Worm (Caenorhabditis elegans) whole organism, L4 larva: ENCODE measurements around the gene pqn-39.
"Not testable (repeated sequence)": the region's sequence is repeated elsewhere in the genome, so short reads cannot be mapped to it uniquely, and the experiment has no call there.

Experiments used
- D1046.2 ChIP-seq: fragments of 200-800 bp; sonication (Bioruptor generic); IDR thresholded peaks from 2 replicates; pipeline ENCODE4 v1.3.6; 2022; ENCODE audit warnings: missing genetic modification characterization, missing compliant biosample characterization
- F26F4.8 ChIP-seq: fragments of 200-800 bp; sonication (Bioruptor generic); conservative IDR thresholded peaks from 2 replicates; pipeline ENCODE4 v1.3.6; 2022; ENCODE audit warnings: missing genetic modification characterization, missing compliant biosample characterization
- F44E2.7 ChIP-seq: fragments of 200-800 bp; sonication (Bioruptor generic); IDR thresholded peaks from 2 replicates; pipeline ENCODE4 v2.1.2; 2022; ENCODE audit warnings: missing genetic modification characterization, missing compliant biosample characterization
- F49E8.2 ChIP-seq: sonication (generic microtip); optimal IDR thresholded peaks from 2 replicates; lab custom pipeline; 2016; ENCODE audit warnings: missing compliant biosample characterization, mild to moderate bottlenecking, missing genetic modification characterization, borderline replicate concordance
- T26A8.4 ChIP-seq: fragments of 200-800 bp; sonication (Bioruptor generic); IDR thresholded peaks from 2 replicates; pipeline ENCODE4 v1.3.6; 2022; ENCODE audit warnings: missing genetic modification characterization, missing compliant biosample characterization
- Y105C5A.15 ChIP-seq: fragments of 200-800 bp; sonication (Bioruptor generic); IDR thresholded peaks from 2 replicates; pipeline ENCODE4 v1.3.6; 2022; ENCODE audit warnings: missing genetic modification characterization, missing compliant biosample characterization
- Y48G9A.11 ChIP-seq: fragments of 200-800 bp; sonication (Bioruptor generic); IDR thresholded peaks from 2 replicates; pipeline ENCODE4 v1.3.6; 2022; ENCODE audit warnings: missing genetic modification reagents, missing genetic modification characterization, missing compliant biosample characterization
- ZK337.2 ChIP-seq: fragments of 200-800 bp; sonication (Bioruptor generic); IDR thresholded peaks from 2 replicates; pipeline ENCODE4 v1.3.6; 2022; ENCODE audit warnings: missing genetic modification reagents, missing genetic modification characterization, missing compliant biosample characterization
- arid-1 ChIP-seq: fragments of 200-800 bp; sonication (Bioruptor generic); conservative IDR thresholded peaks from 2 replicates; pipeline ENCODE4 v1.3.6; 2022; ENCODE audit warnings: missing genetic modification reagents, missing genetic modification characterization, missing compliant biosample characterization
- attf-4 ChIP-seq: sonication (generic microtip); optimal IDR thresholded peaks from 3 replicates; lab custom pipeline; 2017; ENCODE audit warnings: missing biosample characterization, missing genetic modification characterization
- ceh-20 ChIP-seq: fragments of 200-800 bp; sonication (Bioruptor generic); IDR thresholded peaks from 2 replicates; pipeline ENCODE4 v1.3.6; 2022; ENCODE audit warnings: missing genetic modification reagents, missing genetic modification characterization, missing compliant biosample characterization
- ctbp-1 ChIP-seq: fragments of 200-800 bp; sonication (Bioruptor generic); IDR thresholded peaks from 2 replicates; pipeline ENCODE4 v1.3.6; 2022; ENCODE audit warnings: missing genetic modification reagents, missing genetic modification characterization, missing compliant biosample characterization
- daf-12 ChIP-seq: fragments of 150-350 bp; optimal IDR thresholded peaks from 2 replicates; lab custom pipeline; 2014; ENCODE audit warnings: missing biosample characterization, missing genetic modification reagents, missing genetic modification characterization
- daf-16 ChIP-seq, 3 experiments: sonication (generic microtip); optimal IDR thresholded peaks; 2 replicates each; lab custom pipeline; 2016 to 2017; ENCODE audit warnings: missing genetic modification characterization in 3 of 3, missing genetic modification reagents in 3 of 3, mild to moderate bottlenecking in 2 of 3, missing compliant biosample characterization in 2 of 3, missing biosample characterization in 1 of 3, moderate library complexity in 1 of 3
- dmd-6 ChIP-seq: fragments of 200-800 bp; sonication (Bioruptor generic); IDR thresholded peaks from 2 replicates; pipeline ENCODE4 v1.3.6; 2022; ENCODE audit warnings: missing genetic modification reagents, missing genetic modification characterization, missing compliant biosample characterization
- dmd-8 ChIP-seq: fragments of 200-800 bp; sonication (Bioruptor generic); IDR thresholded peaks from 2 replicates; pipeline ENCODE4 v1.3.6; 2022; ENCODE audit warnings: missing genetic modification characterization, missing compliant biosample characterization
- dmd-9 ChIP-seq: fragments of 200-800 bp; sonication (Bioruptor generic); IDR thresholded peaks from 2 replicates; pipeline ENCODE4 v1.3.6; 2022; ENCODE audit warnings: missing genetic modification reagents, missing genetic modification characterization, missing compliant biosample characterization
- egl-43 ChIP-seq: fragments of 200-800 bp; sonication (Bioruptor generic); IDR thresholded peaks from 2 replicates; pipeline ENCODE4 v1.3.6; 2022; ENCODE audit warnings: missing genetic modification reagents, missing genetic modification characterization, missing compliant biosample characterization
- hlh-11 ChIP-seq: fragments of 200-800 bp; sonication (Bioruptor generic); optimal IDR thresholded peaks from 2 replicates; lab custom pipeline; 2018; ENCODE audit warnings: mild to moderate bottlenecking, missing genetic modification characterization, missing compliant biosample characterization
- hmg-1.1 ChIP-seq: fragments of 200-800 bp; sonication (Bioruptor generic); IDR thresholded peaks from 2 replicates; pipeline ENCODE4 v1.3.6; 2022; ENCODE audit warnings: missing genetic modification reagents, missing genetic modification characterization, missing compliant biosample characterization
- lim-7 ChIP-seq: fragments of 200-800 bp; sonication (Bioruptor generic); IDR thresholded peaks from 2 replicates; pipeline ENCODE4 v1.3.6; 2022; ENCODE audit warnings: missing genetic modification characterization, missing compliant biosample characterization
- lin-1 ChIP-seq: fragments of 200-800 bp; sonication (Bioruptor generic); IDR thresholded peaks from 2 replicates; pipeline ENCODE4 v1.3.6; 2022; ENCODE audit warnings: missing genetic modification reagents, missing genetic modification characterization, missing compliant biosample characterization
- lin-29 ChIP-seq: fragments of 200-800 bp; sonication (Bioruptor generic); IDR thresholded peaks from 2 replicates; pipeline ENCODE4 v1.3.6; 2022; ENCODE audit warnings: missing genetic modification reagents, missing genetic modification characterization, missing compliant biosample characterization
- lin-38 ChIP-seq: fragments of 200-800 bp; sonication (Bioruptor generic); IDR thresholded peaks from 2 replicates; pipeline ENCODE4 v1.3.6; 2022; ENCODE audit warnings: missing genetic modification reagents, missing genetic modification characterization, missing compliant biosample characterization
- lsy-2 ChIP-seq, 2 experiments: fragments of 150-350 bp in 1 of 2; sonication (generic microtip) in 1 of 2; optimal IDR thresholded peaks; 2 replicates each; lab custom pipeline; 2014 to 2017; ENCODE audit warnings: missing biosample characterization in 2 of 2, missing genetic modification characterization in 2 of 2
- madf-5 ChIP-seq, 2 experiments: fragments of 200-800 bp; sonication (Bioruptor generic); IDR thresholded peaks; 2 replicates each; pipeline ENCODE4 v1.3.6; 2022; ENCODE audit warnings: missing compliant biosample characterization in 2 of 2, missing genetic modification characterization in 2 of 2
- madf-9 ChIP-seq: fragments of 200-800 bp; sonication (Bioruptor generic); conservative IDR thresholded peaks from 2 replicates; pipeline ENCODE4 v1.3.6; 2022; ENCODE audit warnings: missing genetic modification reagents, missing genetic modification characterization, missing compliant biosample characterization
- mdt-29 ChIP-seq: fragments of 200-800 bp; sonication (Bioruptor generic); IDR thresholded peaks from 2 replicates; pipeline ENCODE4 v1.3.6; 2022; ENCODE audit warnings: missing genetic modification reagents, missing genetic modification characterization, missing compliant biosample characterization
- mep-1 ChIP-seq: fragments of 150-350 bp; sonication (generic microtip); optimal IDR thresholded peaks from 3 replicates; lab custom pipeline; 2014; ENCODE audit warnings: missing biosample characterization, missing genetic modification characterization
- mes-2 ChIP-seq: sonication (generic microtip); optimal IDR thresholded peaks from 2 replicates; lab custom pipeline; 2016; ENCODE audit warnings: missing genotype, mild to moderate bottlenecking, missing genetic modification characterization, missing compliant biosample characterization; ENCODE audit not compliant: poor library complexity, severe bottlenecking
- mxl-2 ChIP-seq: fragments of 200-800 bp; sonication (Bioruptor generic); conservative IDR thresholded peaks from 2 replicates; pipeline ENCODE4 v1.3.6; 2022; ENCODE audit warnings: missing genetic modification reagents, missing genetic modification characterization, missing compliant biosample characterization
- nhr-10 ChIP-seq: fragments of 150-350 bp; optimal IDR thresholded peaks from 2 replicates; lab custom pipeline; 2014; ENCODE audit warnings: missing biosample characterization, missing genetic modification characterization
- nhr-11 ChIP-seq: fragments of 150-350 bp; optimal IDR thresholded peaks from 2 replicates; lab custom pipeline; 2014; ENCODE audit warnings: missing biosample characterization, missing genetic modification characterization
- nhr-41 ChIP-seq: fragments of 200-800 bp; sonication (Bioruptor generic); IDR thresholded peaks from 2 replicates; pipeline ENCODE4 v1.3.6; 2022; ENCODE audit warnings: missing genetic modification reagents, missing genetic modification characterization, missing compliant biosample characterization
- nhr-42 ChIP-seq: fragments of 200-800 bp; sonication (Bioruptor generic); IDR thresholded peaks from 2 replicates; pipeline ENCODE4 v1.3.6; 2022; ENCODE audit warnings: missing genetic modification characterization, missing compliant biosample characterization
- pha-4 ChIP-seq, 2 experiments: fragments of 150-350 bp in 1 of 2; fragments of 200-800 bp in 1 of 2; sonication (Bioruptor generic) in 1 of 2; IDR thresholded peaks in 1 of 2; optimal IDR thresholded peaks in 1 of 2; 2 replicates each; pipeline versions ENCODE4 v1.3.6 to Lab custom; 2014 to 2022; ENCODE audit warnings: missing genetic modification characterization in 2 of 2, missing genetic modification reagents in 2 of 2, missing biosample characterization in 1 of 2, missing compliant biosample characterization in 1 of 2
- php-3 ChIP-seq: fragments of 200-800 bp; sonication (Bioruptor generic); IDR thresholded peaks from 2 replicates; pipeline ENCODE4 v1.3.6; 2022; ENCODE audit warnings: missing genetic modification reagents, missing genetic modification characterization, missing compliant biosample characterization
- saeg-2 ChIP-seq: fragments of 200-800 bp; sonication (Bioruptor generic); IDR thresholded peaks from 2 replicates; pipeline ENCODE4 v1.3.6; 2022; ENCODE audit warnings: missing genetic modification reagents, missing genetic modification characterization, missing compliant biosample characterization
- skn-1 ChIP-seq: fragments of 150-350 bp; optimal IDR thresholded peaks from 2 replicates; lab custom pipeline; 2014; ENCODE audit warnings: missing biosample characterization, missing genetic modification characterization
- snpc-1.2 ChIP-seq: fragments of 200-800 bp; sonication (Bioruptor generic); IDR thresholded peaks from 2 replicates; pipeline ENCODE4 v1.3.6; 2022; ENCODE audit warnings: missing genetic modification reagents, missing genetic modification characterization, missing compliant biosample characterization
- tra-1 ChIP-seq: fragments of 200-800 bp; sonication (Bioruptor generic); IDR thresholded peaks from 2 replicates; pipeline ENCODE4 v1.3.6; 2022; ENCODE audit warnings: missing genetic modification reagents, missing genetic modification characterization, missing compliant biosample characterization
- unc-130 ChIP-seq: sonication (generic microtip); optimal IDR thresholded peaks from 2 replicates; lab custom pipeline; 2016; ENCODE audit warnings: missing genetic modification reagents, missing genetic modification characterization, missing compliant biosample characterization
- unc-39 ChIP-seq: sonication (generic microtip); optimal IDR thresholded peaks from 2 replicates; lab custom pipeline; 2017; ENCODE audit warnings: missing biosample characterization, missing genetic modification characterization
- vab-7 ChIP-seq: fragments of 200-800 bp; sonication (Bioruptor generic); IDR thresholded peaks from 2 replicates; pipeline ENCODE4 v1.3.6; 2022; ENCODE audit warnings: missing genetic modification reagents, missing genetic modification characterization, missing compliant biosample characterization
- zfp-3 ChIP-seq: fragments of 200-800 bp; sonication (Bioruptor generic); conservative IDR thresholded peaks from 2 replicates; pipeline ENCODE4 v1.3.6; 2022; ENCODE audit warnings: missing genetic modification reagents, missing genetic modification characterization, missing compliant biosample characterization

Gene pqn-39

ce11 chrX:13973086-13973485, 4.6 kb upstream of the pqn-39 start:
- TF ChIP-seq egl-43 (peak; percentile 90), php-3 (GFP tag; lab: Robert Waterston, UW) (peak; percentile 76), Y48G9A.11 (GFP tag; lab: Robert Waterston, UW) (peak; percentile 75), dmd-6 (GFP tag; lab: Robert Waterston, UW) (peak; percentile 52; the same call in 1 of the 2 replicates), mxl-2 (GFP tag; lab: Robert Waterston, UW) (0 out of 2 replicates have a peak, but pooled peaks have one; percentile 48), lin-1 (GFP tag; lab: Robert Waterston, UW) (peak; percentile 81), saeg-2 (GFP tag; lab: Robert Waterston, UW) (peak; percentile 47; the same call in 1 of the 2 replicates), ctbp-1 (peak; percentile 68; the same call in 1 of the 2 replicates), D1046.2 (GFP tag; lab: Robert Waterston, UW) (0 out of 2 replicates have a peak, but pooled peaks have one; percentile 51), mes-2 (peak; percentile 24), ceh-20 (GFP tag; lab: Robert Waterston, UW) (peak; percentile 48; the same call in 1 of the 2 replicates), nhr-41 (GFP tag; lab: Robert Waterston, UW) (peak; percentile 87), madf-5 (GFP tag; IDR thresholded peaks at IDR 0.05; lab: Robert Waterston, UW) (peak; percentile 77 to 83; a peak in 3 of 4 replicates), dmd-8 (GFP tag; lab: Robert Waterston, UW) (peak; percentile 90), T26A8.4 (GFP tag; lab: Robert Waterston, UW) (peak; percentile 81), Y105C5A.15 (GFP tag; lab: Robert Waterston, UW) (peak; percentile 62; the same call in 1 of the 2 replicates), F44E2.7 (GFP tag; lab: Robert Waterston, UW) (peak; percentile 76; the same call in 1 of the 2 replicates), pha-4 (GFP tag; IDR thresholded peaks at IDR 0.05; lab: Robert Waterston, UW) (peak; percentile 93), zfp-3 (GFP tag; lab: Robert Waterston, UW) (0 out of 2 replicates have a peak, but pooled peaks have one; percentile 54), vab-7 (GFP tag; lab: Robert Waterston, UW) (peak; percentile 72), snpc-1.2 (GFP tag; lab: Robert Waterston, UW) (peak; percentile 89), dmd-9 (GFP tag; lab: Robert Waterston, UW) (peak; percentile 86), lim-7 (peak; percentile 96), F26F4.8 (GFP tag; lab: Robert Waterston, UW) (peak; percentile 94), lin-38 (GFP tag; lab: Robert Waterston, UW) (peak; percentile 74), mdt-29 (peak; percentile 62; the same call in 1 of the 2 replicates), lin-29 (GFP tag; lab: Robert Waterston, UW) (peak; percentile 33; the same call in 1 of the 2 replicates), nhr-42 (peak; percentile 38; the same call in 1 of the 2 replicates), tra-1 (peak; percentile 93), arid-1 (GFP tag; lab: Robert Waterston, UW) (peak; percentile 75), ZK337.2 (GFP tag; lab: Robert Waterston, UW) (peak; percentile 52; the same call in 1 of the 2 replicates), hmg-1.1 (GFP tag; lab: Robert Waterston, UW) (peak; percentile 32; the same call in 1 of the 2 replicates), madf-9 (GFP tag; lab: Robert Waterston, UW) (peak; percentile 68)
- not testable (repeated sequence) for TF ChIP-seq pha-4 (tag; optimal IDR thresholded peaks at IDR 0.05; lab: Kevin White, UChicago)
- TF ChIP-seq, all 104 proteins: peak for 33; not testable (repeated sequence) for 71

- TF ChIP-seq daf-16 (GFP tag; optimal IDR thresholded peaks at IDR 0.05; lab: Kevin White, UChicago) (peak in 1 of 2 experiments; percentile 83), daf-16 (tag; optimal IDR thresholded peaks at IDR 0.05; lab: Kevin White, UChicago) (peak; percentile 71), skn-1 (tag; lab: Kevin White, UChicago) (no peak), attf-4 (tag; lab: Kevin White, UChicago) (no peak), unc-130 (GFP tag; lab: Kevin White, UChicago) (no peak), hlh-11 (peak; percentile 96), ZK337.2 (GFP tag; lab: Robert Waterston, UW) (no peak), madf-5 (GFP tag; IDR thresholded peaks at IDR 0.05; lab: Robert Waterston, UW) (0 out of 4 replicates have a peak, but pooled peaks of 1 of the 2 experiments have one; percentile 5), nhr-10 (tag; lab: Kevin White, UChicago) (peak; percentile 46), unc-39 (tag; lab: Kevin White, UChicago) (no peak), arid-1 (GFP tag; lab: Robert Waterston, UW) (0 out of 2 replicates have a peak, but pooled peaks have one; percentile 9), nhr-11 (tag; lab: Kevin White, UChicago) (peak; percentile 78), daf-12 (tag; lab: Kevin White, UChicago) (no peak), saeg-2 (GFP tag; lab: Robert Waterston, UW) (no peak), lsy-2 (tag; optimal IDR thresholded peaks at IDR 0.05; lab: Kevin White, UChicago) (peak; percentile 78 to 80), mes-2 (peak; percentile 69), F44E2.7 (GFP tag; lab: Robert Waterston, UW) (no peak), nhr-41 (GFP tag; lab: Robert Waterston, UW) (no peak), mep-1 (peak; percentile 90), F49E8.2 (no peak)
Measured at ce11 chrX:13969257-13969968, 937 bp upstream of the pqn-39 start.
